Fruit fly (Drosophila melanogaster): ENCODE measurements around the gene Task6.

Gene Task6

DNA sequence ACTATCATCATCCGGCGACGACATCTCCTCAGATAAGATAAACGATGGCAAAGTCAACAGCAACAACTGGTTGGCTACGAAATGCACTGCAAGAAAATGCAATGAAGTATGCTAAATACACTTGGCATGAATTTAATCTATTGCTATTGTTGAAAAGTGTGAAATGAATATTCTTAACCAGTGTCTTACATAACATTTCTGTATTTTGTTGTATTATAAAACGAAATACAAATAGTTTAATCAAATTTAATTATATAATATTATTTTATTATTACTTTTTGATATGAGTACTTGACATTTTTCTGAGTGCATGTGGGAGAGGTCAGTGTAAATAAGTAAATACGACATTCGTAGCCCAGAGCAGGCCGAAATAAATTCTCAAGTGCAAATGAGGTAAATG lies 39.2 kb upstream of the Task6 start (continued):
- TF ChIP-seq CG8765 (GFP tag; IDR thresholded peaks at IDR 0.05) = no peak
- TF ChIP-seq CG9817 (tag; optimal IDR thresholded peaks at IDR 0.05) = no peak
- TF ChIP-seq CG17802 (tag; optimal IDR thresholded peaks at IDR 0.05) = no peak
- TF ChIP-seq cas (GFP tag; IDR thresholded peaks at IDR 0.05) = no peak
- no peak for TF ChIP-seq knrl (GFP tag; IDR thresholded peaks at IDR 0.05; ENCODE audit: partially characterized antibody)
- peak; percentile 36 for TF ChIP-seq Hmr (GFP tag; optimal IDR thresholded peaks at IDR 0.05)
- TF ChIP-seq bsh (GFP tag; optimal IDR thresholded peaks at IDR 0.05) = peak in 1 of 2 experiments; percentile 61
- no peak for TF ChIP-seq gce (GFP tag; IDR thresholded peaks at IDR 0.05)
- TF ChIP-seq scrt (GFP tag; optimal IDR thresholded peaks at IDR 0.05) = peak; percentile 3
- TF ChIP-seq HmgD (GFP tag; optimal IDR thresholded peaks at IDR 0.05) = no peak
- TF ChIP-seq salm (tag; optimal IDR thresholded peaks at IDR 0.05) = no peak
- TF ChIP-seq kay (GFP tag; optimal IDR thresholded peaks at IDR 0.05) = no peak
- peak; percentile 68 for TF ChIP-seq CG17829 (tag; optimal IDR thresholded peaks at IDR 0.05)
- TF ChIP-seq CG9797 (GFP tag; optimal IDR thresholded peaks at IDR 0.05) = no peak
- TF ChIP-seq gsb-n (tag; optimal IDR thresholded peaks at IDR 0.05) = peak; percentile 58
- TF ChIP-seq CG6765 (GFP tag; optimal IDR thresholded peaks at IDR 0.05) = no peak
- no peak for TF ChIP-seq CG6272 (GFP tag; IDR thresholded peaks at IDR 0.05)
- TF ChIP-seq CG12155 (GFP tag; optimal IDR thresholded peaks at IDR 0.05) = no peak
- no peak for TF ChIP-seq sima (GFP tag; optimal IDR thresholded peaks at IDR 0.05)
- no peak for TF ChIP-seq CG8944 (GFP tag; optimal IDR thresholded peaks at IDR 0.05)
- TF ChIP-seq Adf1 (GFP tag; IDR thresholded peaks at IDR 0.05) = no peak
- no peak for TF ChIP-seq BEAF-32 (GFP tag; optimal IDR thresholded peaks at IDR 0.05)
- TF ChIP-seq twi (tag; optimal IDR thresholded peaks at IDR 0.05) = no peak
- peak; percentile 21 for TF ChIP-seq fd102C (GFP tag; optimal IDR thresholded peaks at IDR 0.05)
- TF ChIP-seq CG31388 (GFP tag; optimal IDR thresholded peaks at IDR 0.05) = no peak
- TF ChIP-seq Sry-δ (GFP tag; optimal IDR thresholded peaks at IDR 0.05) = no peak
- TF ChIP-seq CG9215 (GFP tag; IDR thresholded peaks at IDR 0.05) = peak; percentile 6; the same call in 1 of the 2 replicates
- no peak for TF ChIP-seq Lim3 (GFP tag; IDR thresholded peaks at IDR 0.05)
- no peak for TF ChIP-seq repo (GFP tag; optimal IDR thresholded peaks at IDR 0.05)
- 0 out of 2 replicates have a peak, but pooled peaks have one; percentile 7 for TF ChIP-seq danr (GFP tag; IDR thresholded peaks at IDR 0.05)
- no peak for TF ChIP-seq CG8478 (optimal IDR thresholded peaks at IDR 0.05)
- TF ChIP-seq mirr (GFP tag; optimal IDR thresholded peaks at IDR 0.05) = no peak
- peak; percentile 50; the same call in 1 of the 2 replicates for TF ChIP-seq CG31441 (GFP tag; IDR thresholded peaks at IDR 0.05)
- no peak for TF ChIP-seq ato (GFP tag; IDR thresholded peaks at IDR 0.05; ENCODE audit: partially characterized antibody)
- peak; percentile 41 for TF ChIP-seq fd96Cb (tag; optimal IDR thresholded peaks at IDR 0.05)
- TF ChIP-seq CG3847 (GFP tag; IDR thresholded peaks at IDR 0.05) = no peak
- TF ChIP-seq rib (GFP tag; IDR thresholded peaks at IDR 0.05) = no peak
- peak; percentile 63 for TF ChIP-seq CG14710 (tag; optimal IDR thresholded peaks at IDR 0.05)
- TF ChIP-seq NfI (GFP tag; optimal IDR thresholded peaks at IDR 0.05) = no peak
- peak; percentile 21 for TF ChIP-seq BtbVII (GFP tag; optimal IDR thresholded peaks at IDR 0.05)
- peak; percentile 58 for TF ChIP-seq trem (tag; optimal IDR thresholded peaks at IDR 0.05)
- TF ChIP-seq CG17912 (GFP tag; optimal IDR thresholded peaks at IDR 0.05) = no peak
- no peak for TF ChIP-seq prd (optimal IDR thresholded peaks at IDR 0.05)
- peak; percentile 65; the same call in 2 of the 3 replicates for TF ChIP-seq prd (GFP tag; IDR thresholded peaks at IDR 0.05)
- no peak for TF ChIP-seq CG7745 (tag; optimal IDR thresholded peaks at IDR 0.05)
- TF ChIP-seq lov (optimal IDR thresholded peaks at IDR 0.05) = no peak
- TF ChIP-seq lov (GFP tag; IDR thresholded peaks at IDR 0.05) = no peak
- TF ChIP-seq Hand (GFP tag; optimal IDR thresholded peaks at IDR 0.05) = no peak
- TF ChIP-seq dimm (GFP tag; IDR thresholded peaks at IDR 0.05) = no peak
- TF ChIP-seq tio (GFP tag; optimal IDR thresholded peaks at IDR 0.05) = peak; percentile 8
- TF ChIP-seq CG13424 (tag; optimal IDR thresholded peaks at IDR 0.05) = peak; percentile 56
- no peak for TF ChIP-seq zfh1 (GFP tag; IDR thresholded peaks at IDR 0.05)
